Worm (Caenorhabditis elegans) whole organism, young adult: Measurements from ENCODE around the gene F13H10.5.

Experiments
- B0019.2 ChIP-seq: fragments of 200-800 bp; sonication (Bioruptor generic); conservative IDR thresholded peaks from 2 replicates; pipeline ENCODE4 v1.3.6; 2022; ENCODE audit warnings: missing genetic modification reagents, missing genetic modification characterization, missing compliant biosample characterization
- B0261.1 ChIP-seq: sonication (generic microtip); optimal IDR thresholded peaks from 2 replicates; lab custom pipeline; 2016; ENCODE audit warnings: mild to moderate bottlenecking, missing genetic modification characterization, moderate library complexity, missing compliant biosample characterization
- C06A6.2 ChIP-seq: fragments of 200-800 bp; sonication (Bioruptor generic); conservative IDR thresholded peaks from 2 replicates; pipeline ENCODE4 v1.3.6; 2022; ENCODE audit warnings: missing genetic modification characterization, missing compliant biosample characterization
- C17E4.6 ChIP-seq: fragments of 200-800 bp; sonication (Bioruptor generic); IDR thresholded peaks from 2 replicates; pipeline ENCODE4 v1.3.6; 2022; ENCODE audit warnings: missing genetic modification reagents, missing genetic modification characterization, missing compliant biosample characterization
- F39B2.1 ChIP-seq: fragments of 200-800 bp; sonication (Bioruptor generic); IDR thresholded peaks from 2 replicates; pipeline ENCODE4 v1.3.6; 2022; ENCODE audit warnings: missing genetic modification reagents, missing genetic modification characterization, missing compliant biosample characterization
- F55B11.4 ChIP-seq: sonication (generic microtip); optimal IDR thresholded peaks from 2 replicates; lab custom pipeline; 2016; ENCODE audit warnings: missing compliant biosample characterization, missing genetic modification characterization, borderline replicate concordance; ENCODE audit not compliant: insufficient read depth
- F57C9.4 ChIP-seq: sonication (generic microtip); optimal IDR thresholded peaks from 2 replicates; lab custom pipeline; 2017; ENCODE audit warnings: mild to moderate bottlenecking, missing genetic modification characterization, missing compliant biosample characterization
- K11D2.4 ChIP-seq: fragments of 200-800 bp; sonication (Bioruptor generic); IDR thresholded peaks from 2 replicates; pipeline ENCODE4 v1.3.6; 2022; ENCODE audit warnings: missing genetic modification reagents, missing genetic modification characterization, missing compliant biosample characterization
- athp-1 ChIP-seq: sonication (generic microtip); optimal IDR thresholded peaks from 2 replicates; lab custom pipeline; 2017; ENCODE audit warnings: mild to moderate bottlenecking, missing genetic modification characterization, missing compliant biosample characterization
- attf-6 ChIP-seq: fragments of 200-800 bp; sonication (Bioruptor generic); IDR thresholded peaks from 2 replicates; pipeline ENCODE4 v1.3.6; 2022; ENCODE audit warnings: missing genetic modification reagents, missing genetic modification characterization, missing compliant biosample characterization
- cebp-1 ChIP-seq, 2 experiments: fragments of 200-800 bp in 1 of 2; sonication (Bioruptor generic) in 1 of 2; sonication (generic microtip) in 1 of 2; IDR thresholded peaks in 1 of 2; optimal IDR thresholded peaks in 1 of 2; 2 replicates each; pipeline versions ENCODE4 v1.3.6 to Lab custom; 2017 to 2022; ENCODE audit warnings: missing compliant biosample characterization in 2 of 2, missing genetic modification characterization in 2 of 2, mild to moderate bottlenecking in 1 of 2, missing genetic modification reagents in 1 of 2, moderate library complexity in 1 of 2
- ceh-100 ChIP-seq: fragments of 200-800 bp; sonication (Bioruptor generic); IDR thresholded peaks from 2 replicates; pipeline ENCODE4 v1.3.6; 2022; ENCODE audit warnings: missing genetic modification reagents, missing genetic modification characterization, missing compliant biosample characterization
- ceh-58 ChIP-seq: fragments of 200-800 bp; sonication (Bioruptor generic); IDR thresholded peaks from 2 replicates; pipeline ENCODE4 v1.3.6; 2022; ENCODE audit warnings: missing genetic modification characterization, missing compliant biosample characterization
- ceh-79 ChIP-seq: sonication (generic microtip); optimal IDR thresholded peaks from 2 replicates; lab custom pipeline; 2017; ENCODE audit warnings: mild to moderate bottlenecking, missing genetic modification characterization, missing compliant biosample characterization
- chd-7 ChIP-seq: sonication (generic microtip); optimal IDR thresholded peaks from 2 replicates; lab custom pipeline; 2016; ENCODE audit warnings: mild to moderate bottlenecking, missing genetic modification characterization, moderate library complexity, missing compliant biosample characterization
- die-1 ChIP-seq: sonication (generic microtip); optimal IDR thresholded peaks from 2 replicates; lab custom pipeline; 2016; ENCODE audit warnings: missing genotype, mild to moderate bottlenecking, missing genetic modification characterization, missing compliant biosample characterization
- dox-1 ChIP-seq: fragments of 200-800 bp; sonication (Bioruptor generic); IDR thresholded peaks from 2 replicates; pipeline ENCODE4 v1.3.6; 2022; ENCODE audit warnings: missing genetic modification reagents, missing genetic modification characterization, missing compliant biosample characterization
- ekl-4 ChIP-seq: fragments of 200-800 bp; sonication (Bioruptor generic); IDR thresholded peaks from 2 replicates; pipeline ENCODE4 v1.3.6; 2022; ENCODE audit warnings: missing genetic modification reagents, missing genetic modification characterization, missing compliant biosample characterization
- him-1 ChIP-seq: sonication (generic microtip); optimal IDR thresholded peaks from 2 replicates; lab custom pipeline; 2016; ENCODE audit warnings: missing genotype, missing genetic modification reagents, missing genetic modification characterization, missing compliant biosample characterization
- hlh-12 ChIP-seq: sonication (generic microtip); optimal IDR thresholded peaks from 2 replicates; lab custom pipeline; 2016; ENCODE audit warnings: missing genetic modification characterization, missing compliant biosample characterization
- hlh-26 ChIP-seq: fragments of 200-800 bp; sonication (Bioruptor generic); conservative IDR thresholded peaks from 2 replicates; pipeline ENCODE4 v1.3.6; 2022; ENCODE audit warnings: missing genetic modification reagents, missing genetic modification characterization, missing compliant biosample characterization
- hmg-1.2 ChIP-seq: fragments of 200-800 bp; sonication (Bioruptor generic); IDR thresholded peaks from 2 replicates; pipeline ENCODE4 v1.3.6; 2022; ENCODE audit warnings: missing genetic modification reagents, missing genetic modification characterization, missing compliant biosample characterization
- lin-26 ChIP-seq: fragments of 200-800 bp; sonication (Bioruptor generic); IDR thresholded peaks from 2 replicates; pipeline ENCODE4 v1.3.6; 2022; ENCODE audit warnings: missing genetic modification reagents, missing genetic modification characterization, missing compliant biosample characterization
- lin-40 ChIP-seq: sonication (generic microtip); optimal IDR thresholded peaks from 2 replicates; lab custom pipeline; 2016; ENCODE audit warnings: missing genetic modification characterization, mild to moderate bottlenecking, missing compliant biosample characterization, missing genotype, missing genetic modification reagents
- lin-54 ChIP-seq: fragments of 200-800 bp; sonication (Bioruptor generic); optimal IDR thresholded peaks from 2 replicates; lab custom pipeline; 2018; ENCODE audit warnings: mild to moderate bottlenecking, missing genetic modification characterization, missing compliant biosample characterization
- lir-1 ChIP-seq: fragments of 200-800 bp; sonication (Bioruptor generic); conservative IDR thresholded peaks from 2 replicates; pipeline ENCODE4 v1.3.6; 2022; ENCODE audit warnings: missing genetic modification reagents, missing genetic modification characterization, missing compliant biosample characterization
- madf-10 ChIP-seq: sonication (generic microtip); optimal IDR thresholded peaks from 2 replicates; lab custom pipeline; 2016; ENCODE audit warnings: mild to moderate bottlenecking, missing genetic modification characterization, missing compliant biosample characterization
- madf-6 ChIP-seq: fragments of 200-800 bp; sonication (Bioruptor generic); IDR thresholded peaks from 2 replicates; pipeline ENCODE4 v1.3.6; 2022; ENCODE audit warnings: missing genetic modification reagents, missing genetic modification characterization, missing compliant biosample characterization
- madf-8 ChIP-seq: fragments of 200-800 bp; sonication (Bioruptor generic); conservative IDR thresholded peaks from 2 replicates; pipeline ENCODE4 v1.3.6; 2022; ENCODE audit warnings: missing genetic modification reagents, missing genetic modification characterization, missing compliant biosample characterization
- nfya-1 ChIP-seq: sonication (generic microtip); optimal IDR thresholded peaks from 2 replicates; lab custom pipeline; 2017; ENCODE audit warnings: antibody characterized with exemption, missing compliant biosample characterization, missing genetic modification characterization, borderline replicate concordance; ENCODE audit not compliant: insufficient read depth
- nhr-80 ChIP-seq: sonication (generic microtip); optimal IDR thresholded peaks from 2 replicates; lab custom pipeline; 2016; ENCODE audit warnings: missing genetic modification characterization, missing compliant biosample characterization
- pha-4 ChIP-seq: fragments of 150-350 bp; sonication (generic microtip); optimal IDR thresholded peaks from 2 replicates; lab custom pipeline; 2014; ENCODE audit warnings: missing biosample characterization, missing genetic modification reagents, missing genetic modification characterization
- sea-2 ChIP-seq: fragments of 200-800 bp; sonication (Bioruptor generic); IDR thresholded peaks from 2 replicates; pipeline ENCODE4 v1.3.6; 2022; ENCODE audit warnings: missing genetic modification characterization, missing compliant biosample characterization
- snpc-1.3 ChIP-seq: sonication (generic microtip); optimal IDR thresholded peaks from 2 replicates; lab custom pipeline; 2017; ENCODE audit warnings: missing genetic modification characterization, mild to moderate bottlenecking, missing compliant biosample characterization, antibody characterized with exemption, moderate library complexity, missing genotype, missing genetic modification reagents; ENCODE audit not compliant: insufficient read depth
- snpc-4 ChIP-seq, 5 experiments: fragments of 150-350 bp in 1 of 5; sonication (generic microtip) in 4 of 5; optimal IDR thresholded peaks; 2 replicates each; lab custom pipeline; 2014 to 2018; ENCODE audit warnings: missing genetic modification characterization in 5 of 5, missing biosample characterization in 3 of 5, antibody characterized with exemption in 2 of 5, mild to moderate bottlenecking in 2 of 5, missing compliant biosample characterization in 2 of 5, missing genotype in 2 of 5, moderate library complexity in 2 of 5, missing genetic modification reagents in 1 of 5
- tbp1 ChIP-seq: fragments of 200-800 bp; sonication (Bioruptor generic); optimal IDR thresholded peaks from 2 replicates; lab custom pipeline; 2018; ENCODE audit warnings: mild to moderate bottlenecking, missing genetic modification characterization, missing compliant biosample characterization
- unc-130 ChIP-seq: sonication (generic microtip); optimal IDR thresholded peaks from 2 replicates; lab custom pipeline; 2016; ENCODE audit warnings: missing genetic modification reagents, missing genetic modification characterization, missing compliant biosample characterization
- xnd-1 ChIP-seq: sonication (generic microtip); optimal IDR thresholded peaks from 2 replicates; lab custom pipeline; 2016; ENCODE audit warnings: missing genotype, missing genetic modification reagents, missing genetic modification characterization, missing compliant biosample characterization
- zim-3 ChIP-seq: sonication (generic microtip); optimal IDR thresholded peaks from 2 replicates; lab custom pipeline; 2017; ENCODE audit warnings: mild to moderate bottlenecking, missing genetic modification characterization, moderate library complexity, missing compliant biosample characterization
- ztf-22 ChIP-seq: fragments of 200-800 bp; sonication (Bioruptor generic); optimal IDR thresholded peaks from 2 replicates; lab custom pipeline; 2018; ENCODE audit warnings: mild to moderate bottlenecking, missing genetic modification characterization, moderate library complexity, missing compliant biosample characterization
- ztf-25 ChIP-seq: fragments of 200-800 bp; sonication (Bioruptor generic); IDR thresholded peaks from 2 replicates; pipeline ENCODE4 v1.3.6; 2022; ENCODE audit warnings: missing genetic modification reagents, missing genetic modification characterization, missing compliant biosample characterization
- ztf-26 ChIP-seq: sonication (generic microtip); optimal IDR thresholded peaks from 2 replicates; lab custom pipeline; 2017; ENCODE audit warnings: missing genetic modification characterization, missing compliant biosample characterization
- ztf-3 ChIP-seq: fragments of 200-800 bp; sonication (Bioruptor generic); optimal IDR thresholded peaks from 2 replicates; lab custom pipeline; 2018; ENCODE audit warnings: mild to moderate bottlenecking, missing genetic modification characterization, missing compliant biosample characterization
- ztf-6 ChIP-seq: fragments of 200-800 bp; sonication (Bioruptor generic); IDR thresholded peaks from 2 replicates; pipeline ENCODE4 v1.3.6; 2022; ENCODE audit warnings: missing genetic modification reagents, missing genetic modification characterization, missing compliant biosample characterization

Gene F13H10.5

ce11 chrIV:10971636-10972199, 19.1 kb upstream of the F13H10.5 start:
- TF ChIP-seq snpc-4 (GFP tag; optimal IDR thresholded peaks at IDR 0.05; lab: Kevin White, UChicago) (no peak), snpc-4 (tag; optimal IDR thresholded peaks at IDR 0.05; lab: Kevin White, UChicago) (no peak), ztf-22 (GFP tag; lab: Kevin White, UChicago) (no peak), snpc-1.3 (no peak), ztf-3 (GFP tag; lab: Kevin White, UChicago) (no peak), F39B2.1 (GFP tag; lab: Robert Waterston, UW) (no peak), B0261.1 (no peak), hlh-12 (tag; lab: Kevin White, UChicago) (no peak), lir-1 (no peak), cebp-1 (GFP tag; IDR thresholded peaks at IDR 0.05; lab: Robert Waterston, UW) (no peak), cebp-1 (tag; optimal IDR thresholded peaks at IDR 0.05; lab: Kevin White, UChicago) (peak; percentile 29), him-1 (tag; lab: Kevin White, UChicago) (no peak), lin-26 (GFP tag; lab: Robert Waterston, UW) (no peak), madf-6 (GFP tag; lab: Robert Waterston, UW) (no peak), pha-4 (tag; lab: Kevin White, UChicago) (peak; percentile 56), attf-6 (GFP tag; lab: Robert Waterston, UW) (no peak), nhr-80 (tag; lab: Kevin White, UChicago) (peak; percentile 27), ztf-6 (GFP tag; lab: Robert Waterston, UW) (0 out of 2 replicates have a peak, but pooled peaks have one; percentile 40), sea-2 (GFP tag; lab: Robert Waterston, UW) (no peak), madf-8 (GFP tag; lab: Robert Waterston, UW) (no peak), ceh-58 (GFP tag; lab: Robert Waterston, UW) (no peak), xnd-1 (no peak), K11D2.4 (GFP tag; lab: Robert Waterston, UW) (no peak), lin-54 (GFP tag; lab: Kevin White, UChicago) (no peak), ceh-100 (GFP tag; lab: Robert Waterston, UW) (no peak)

- 0 out of 2 replicates have a peak, but pooled peaks have one; percentile 7 for TF ChIP-seq ekl-4
- no peak for TF ChIP-seq unc-130
- no peak for TF ChIP-seq B0261.1
- TF ChIP-seq tbp1 (GFP tag; lab: Kevin White, UChicago), result no peak
- no peak for TF ChIP-seq sea-2 (GFP tag; lab: Robert Waterston, UW)
- TF ChIP-seq athp-1, result no peak
- 0 out of 2 replicates have a peak, but pooled peaks have one; percentile 28 for TF ChIP-seq dox-1 (GFP tag; lab: Robert Waterston, UW)
- no peak for TF ChIP-seq zim-3
- TF ChIP-seq hmg-1.2 (GFP tag; lab: Robert Waterston, UW), result peak; percentile 44; the same call in 1 of the 2 replicates
- TF ChIP-seq nhr-80 (tag; lab: Kevin White, UChicago), result peak; percentile 44
- TF ChIP-seq B0019.2 (GFP tag; lab: Robert Waterston, UW), result no peak
- TF ChIP-seq ztf-26 (tag; lab: Kevin White, UChicago), result peak; percentile 66
- TF ChIP-seq F57C9.4, result no peak
- no peak for TF ChIP-seq C17E4.6
- peak; percentile 62; the same call in 1 of the 2 replicates for TF ChIP-seq C06A6.2 (GFP tag; lab: Robert Waterston, UW)
- TF ChIP-seq hlh-26, result no peak
- no peak for TF ChIP-seq chd-7
- TF ChIP-seq F55B11.4 (tag; lab: Kevin White, UChicago), result no peak
- no peak for TF ChIP-seq ztf-22 (GFP tag; lab: Kevin White, UChicago)
- TF ChIP-seq lin-26 (GFP tag; lab: Robert Waterston, UW), result no peak
- TF ChIP-seq madf-10 (tag; lab: Kevin White, UChicago), result no peak
- no peak for TF ChIP-seq attf-6 (GFP tag; lab: Robert Waterston, UW)
- peak; percentile 61 for TF ChIP-seq lin-40
- no peak for TF ChIP-seq lir-1
- TF ChIP-seq hlh-12 (tag; lab: Kevin White, UChicago), result no peak
- TF ChIP-seq nfya-1 (tag; lab: Kevin White, UChicago), result no peak
- TF ChIP-seq die-1 (tag; lab: Kevin White, UChicago), result no peak
- TF ChIP-seq F39B2.1 (GFP tag; lab: Robert Waterston, UW), result no peak
- TF ChIP-seq ceh-79, result no peak
- no peak for TF ChIP-seq ztf-25 (GFP tag; lab: Robert Waterston, UW)
- no peak for TF ChIP-seq snpc-1.3
These were observed 14.8 kb upstream of the F13H10.5 start for ce11 chrIV:10975968-10976367.
